Fruit fly (Drosophila melanogaster): ENCODE data around the gene CG46339.
A peak's percentile ranks its signal among the peaks of the same experiment; 100 is the strongest.

The CG46339 gene

DNA sequence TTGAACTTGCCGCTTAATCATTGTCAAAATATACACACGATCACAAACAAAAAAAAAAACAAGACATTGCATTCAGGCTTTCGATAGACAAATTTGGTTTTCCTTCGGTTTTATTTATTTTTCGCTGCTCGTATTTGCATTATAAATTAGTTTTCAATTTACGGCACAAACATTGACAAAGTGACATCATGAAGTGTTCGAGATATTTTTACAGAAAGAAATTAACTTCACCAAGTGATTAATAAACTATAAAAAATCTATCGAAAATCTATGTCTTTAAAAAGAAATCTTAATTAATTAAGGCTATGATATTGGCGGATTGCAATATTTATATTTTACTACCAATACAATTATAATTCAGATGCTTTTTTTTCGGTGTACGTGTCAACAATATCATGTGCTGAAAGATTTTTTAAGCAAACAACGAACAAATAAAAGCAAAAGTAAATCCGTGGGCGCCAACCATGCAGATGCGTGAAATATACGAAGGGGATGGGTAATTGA is 8.3 kb downstream of the CG46339 start (continued):
- TF ChIP-seq zen (tag; optimal IDR thresholded peaks at IDR 0.05) (no peak), crc (GFP tag; optimal IDR thresholded peaks at IDR 0.05) (no peak), Spps (tag; optimal IDR thresholded peaks at IDR 0.05) (no peak), CG1233 (GFP tag; optimal IDR thresholded peaks at IDR 0.05) (peak; percentile 0), CG16813 (GFP tag; IDR thresholded peaks at IDR 0.05; ENCODE audit: partially characterized antibody) (no peak), CG6175 (GFP tag; IDR thresholded peaks at IDR 0.05) (no peak), HLH4C (GFP tag; IDR thresholded peaks at IDR 0.05; ENCODE audit: partially characterized antibody) (no peak), gro (GFP tag; optimal IDR thresholded peaks at IDR 0.05) (no peak), Vsx1 (GFP tag; optimal IDR thresholded peaks at IDR 0.05) (peak; percentile 66), fd3F (GFP tag; optimal IDR thresholded peaks at IDR 0.05) (no peak), CG10147 (GFP tag; optimal IDR thresholded peaks at IDR 0.05) (peak; percentile 45), CG32772 (GFP tag; IDR thresholded peaks at IDR 0.05) (no peak), CG10565 (GFP tag; optimal IDR thresholded peaks at IDR 0.05) (no peak), tna (GFP tag; IDR thresholded peaks at IDR 0.05; ENCODE audit: partially characterized antibody) (no peak), CG7357 (GFP tag; IDR thresholded peaks at IDR 0.05) (0 out of 3 replicates have a peak, but pooled peaks have one; percentile 25), hb (GFP tag; IDR thresholded peaks at IDR 0.05; ENCODE audit: partially characterized antibody) (no peak), CG12071 (GFP tag; optimal IDR thresholded peaks at IDR 0.05) (peak; percentile 53), wor (GFP tag; IDR thresholded peaks at IDR 0.05) (no peak), dimm (GFP tag; IDR thresholded peaks at IDR 0.05) (no peak), CG7963 (GFP tag; IDR thresholded peaks at IDR 0.05; ENCODE audit: partially characterized antibody) (no peak), CG6689 (GFP tag; IDR thresholded peaks at IDR 0.05) (0 out of 2 replicates have a peak, but pooled peaks have one; percentile 26), CG1529 (GFP tag; optimal IDR thresholded peaks at IDR 0.05) (no peak), Dip2 (GFP tag; IDR thresholded peaks at IDR 0.05) (no peak), Xbp1 (GFP tag; optimal IDR thresholded peaks at IDR 0.05) (no peak), CG8478 (optimal IDR thresholded peaks at IDR 0.05) (no peak), MESR4 (GFP tag; optimal IDR thresholded peaks at IDR 0.05) (no peak), CG8359 (GFP tag; optimal IDR thresholded peaks at IDR 0.05; ENCODE audit: borderline replicate concordance) (peak; percentile 43), cad (GFP tag; optimal IDR thresholded peaks at IDR 0.05) (no peak), CG4328 (GFP tag; optimal IDR thresholded peaks at IDR 0.05) (peak; percentile 46), cato (GFP tag; optimal IDR thresholded peaks at IDR 0.05; ENCODE audit: borderline replicate concordance) (no peak), Gug (GFP tag; IDR thresholded peaks at IDR 0.05) (no peak), Hr39 (optimal IDR thresholded peaks at IDR 0.05) (no peak), grau (tag; optimal IDR thresholded peaks at IDR 0.05) (no peak), wdn (GFP tag; IDR thresholded peaks at IDR 0.05) (no peak), CG2120 (GFP tag; optimal IDR thresholded peaks at IDR 0.05) (peak; percentile 4), br (optimal IDR thresholded peaks at IDR 0.05) (no peak), CG17568 (GFP tag; optimal IDR thresholded peaks at IDR 0.05) (peak; percentile 53), CG1792 (GFP tag; optimal IDR thresholded peaks at IDR 0.05) (no peak), pnt (GFP tag; optimal IDR thresholded peaks at IDR 0.05) (peak; percentile 26), dpn (GFP tag; optimal IDR thresholded peaks at IDR 0.05) (peak in 1 of 2 experiments; percentile 2), CG1832 (GFP tag; optimal IDR thresholded peaks at IDR 0.05) (no peak), Kr (GFP tag; optimal IDR thresholded peaks at IDR 0.05) (no peak), CG8089 (GFP tag; optimal IDR thresholded peaks at IDR 0.05) (no peak), row (GFP tag; IDR thresholded peaks at IDR 0.05) (0 out of 3 replicates have a peak, but pooled peaks have one; percentile 14), Gsc (GFP tag; IDR thresholded peaks at IDR 0.05) (no peak), PHDP (tag; optimal IDR thresholded peaks at IDR 0.05) (peak; percentile 59), so (GFP tag; IDR thresholded peaks at IDR 0.05) (no peak), NFAT (GFP tag; IDR thresholded peaks at IDR 0.05) (no peak), B-H2 (GFP tag; optimal IDR thresholded peaks at IDR 0.05) (no peak), knrl (GFP tag; IDR thresholded peaks at IDR 0.05; ENCODE audit: partially characterized antibody) (no peak), tgo (GFP tag; IDR thresholded peaks at IDR 0.05) (peak; percentile 36; the same call in 2 of the 3 replicates), klu (GFP tag; IDR thresholded peaks at IDR 0.05) (no peak)
